Worm (Caenorhabditis elegans) whole organism, late embryonic: ENCODE data around the gene F15D4.6.

Source experiments
- ceh-31 ChIP-seq: sonication (generic microtip); optimal IDR thresholded peaks from 2 replicates; lab custom pipeline; 2016; ENCODE audit warnings: missing genetic modification characterization, missing compliant biosample characterization
- ceh-48 ChIP-seq: sonication (generic microtip); optimal IDR thresholded peaks from 2 replicates; lab custom pipeline; 2016; ENCODE audit warnings: missing genetic modification characterization, inconsistent platforms, missing compliant biosample characterization
- ttx-3 ChIP-seq: sonication (generic microtip); optimal IDR thresholded peaks from 2 replicates; lab custom pipeline; 2016; ENCODE audit warnings: missing genetic modification reagents, missing genetic modification characterization, missing compliant biosample characterization

DNA sequence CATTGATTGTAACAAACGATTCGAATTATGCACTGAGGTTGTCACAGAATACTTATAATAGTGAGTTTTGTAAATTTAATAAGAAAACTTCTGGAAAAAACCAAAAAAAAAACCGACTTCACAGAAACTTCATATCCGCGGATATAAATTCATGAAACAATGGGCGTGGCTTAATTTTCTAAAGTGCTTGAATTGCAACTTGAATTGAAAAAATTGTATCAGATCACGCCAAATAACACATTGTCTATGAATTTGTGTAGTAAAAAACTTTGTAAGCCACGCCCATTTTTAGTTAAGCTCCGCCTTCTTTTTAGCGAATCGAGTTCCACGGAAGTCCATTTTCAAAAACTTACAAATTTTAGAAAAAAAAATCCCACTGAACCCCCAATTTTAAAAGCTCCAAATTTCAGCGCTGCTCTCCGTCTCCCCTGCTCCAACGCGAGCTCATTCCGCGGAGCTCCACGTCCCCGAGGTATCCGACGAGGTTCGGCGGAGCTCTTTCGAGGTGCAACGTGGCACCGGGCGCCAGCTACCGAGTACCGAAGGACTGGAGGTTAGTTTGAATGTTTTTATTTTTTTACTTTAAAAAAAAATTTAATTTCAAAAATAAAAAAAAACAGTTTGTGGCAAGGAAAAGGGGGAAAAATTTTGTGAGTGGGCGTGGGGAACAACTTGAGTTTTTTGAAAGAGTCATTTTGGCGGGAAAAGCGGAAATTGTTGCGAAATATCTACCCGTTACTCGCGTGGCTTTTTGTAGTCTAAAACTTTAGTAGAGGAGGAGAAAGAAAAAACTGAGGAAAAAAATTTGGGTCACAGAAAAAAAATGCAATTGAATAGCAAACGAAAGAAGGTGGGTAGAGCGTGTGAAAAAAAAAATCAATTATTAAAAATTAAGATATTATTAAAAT is 30.5 kb downstream of the F15D4.6 start:
- TF ChIP-seq ttx-3 (tag; lab: Kevin White, UChicago) (no peak), ceh-31 (tag; lab: Kevin White, UChicago) (no peak), ceh-48 (tag; lab: Kevin White, UChicago) (no peak)
